Worm (Caenorhabditis elegans) whole organism, young adult: ENCODE measurements around the gene mrg-1.

ENCODE experiments used
- cebp-1 ChIP-seq, 2 experiments: fragments of 200-800 bp in 1 of 2; sonication (Bioruptor generic) in 1 of 2; sonication (generic microtip) in 1 of 2; IDR thresholded peaks in 1 of 2; optimal IDR thresholded peaks in 1 of 2; 2 replicates each; pipeline versions ENCODE4 v1.3.6 to Lab custom; 2017 to 2022; ENCODE audit warnings: missing compliant biosample characterization in 2 of 2, missing genetic modification characterization in 2 of 2, mild to moderate bottlenecking in 1 of 2, missing genetic modification reagents in 1 of 2, moderate library complexity in 1 of 2
- let-526 ChIP-seq: fragments of 200-800 bp; sonication (Bioruptor generic); IDR thresholded peaks from 2 replicates; pipeline ENCODE4 v1.3.6; 2022; ENCODE audit warnings: missing genetic modification reagents, missing genetic modification characterization, missing compliant biosample characterization
- mes-4 ChIP-seq: sonication (generic microtip); optimal IDR thresholded peaks from 2 replicates; lab custom pipeline; 2016; ENCODE audit warnings: missing genotype, missing genetic modification characterization, missing compliant biosample characterization

DNA sequence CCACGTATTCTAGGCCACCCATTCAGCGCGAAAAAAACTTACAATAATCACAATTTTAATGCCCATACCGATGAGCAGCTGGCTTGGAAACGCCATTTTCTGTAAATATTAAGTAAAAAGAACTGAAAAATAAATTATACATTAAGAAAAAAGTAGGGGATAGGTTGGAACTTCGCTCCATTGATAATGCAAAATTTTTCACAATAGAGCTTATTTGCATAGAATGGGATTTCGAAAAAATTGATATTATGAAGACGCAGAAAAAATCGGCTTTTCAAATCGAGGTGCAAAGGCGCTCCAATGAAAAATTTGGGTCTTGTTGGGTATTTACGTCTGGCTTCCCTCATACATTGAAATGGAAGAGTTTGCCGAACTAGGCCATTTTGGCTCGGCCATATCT, 44.1 kb upstream of the mrg-1 start, which contains the start of gene Y37D8A.16:
- TF ChIP-seq mes-4 (tag; lab: Kevin White, UChicago) (no peak), cebp-1 (GFP tag; IDR thresholded peaks at IDR 0.05; lab: Robert Waterston, UW) (no peak), cebp-1 (tag; optimal IDR thresholded peaks at IDR 0.05; lab: Kevin White, UChicago) (no peak), let-526 (GFP tag; lab: Robert Waterston, UW) (no peak)
